Fruit fly (Drosophila melanogaster): ENCODE results near the gene Tpt.

Tpt gene

dm6 chr3L:8385055-8385454 lies 20.0 kb downstream of the Tpt start (continued):
- no peak for TF ChIP-seq CG3995 (GFP tag; optimal IDR thresholded peaks at IDR 0.05)
- no peak for TF ChIP-seq Neu2 (GFP tag; optimal IDR thresholded peaks at IDR 0.05; ENCODE audit: borderline replicate concordance)
- no peak for TF ChIP-seq CG13123 (GFP tag; optimal IDR thresholded peaks at IDR 0.05)
- no peak for TF ChIP-seq fd102C (GFP tag; optimal IDR thresholded peaks at IDR 0.05)
- no peak for TF ChIP-seq az2 (GFP tag; optimal IDR thresholded peaks at IDR 0.05)
- TF ChIP-seq Dfd (GFP tag; optimal IDR thresholded peaks at IDR 0.05) = no peak
- TF ChIP-seq dysf (GFP tag; IDR thresholded peaks at IDR 0.05) = no peak
- no peak for TF ChIP-seq CG11085 (GFP tag; IDR thresholded peaks at IDR 0.05)
- TF ChIP-seq CG6854 (GFP tag; optimal IDR thresholded peaks at IDR 0.05) = no peak
- no peak for TF ChIP-seq ci (GFP tag; IDR thresholded peaks at IDR 0.05)
- TF ChIP-seq klu (GFP tag; IDR thresholded peaks at IDR 0.05) = no peak
- TF ChIP-seq org-1 (GFP tag; optimal IDR thresholded peaks at IDR 0.05) = no peak
- no peak for TF ChIP-seq cad (GFP tag; optimal IDR thresholded peaks at IDR 0.05)
- no peak for TF ChIP-seq sqz (GFP tag; optimal IDR thresholded peaks at IDR 0.05)
- no peak for TF ChIP-seq ap (GFP tag; IDR thresholded peaks at IDR 0.05)
- no peak for TF ChIP-seq CG7745 (tag; optimal IDR thresholded peaks at IDR 0.05)
- TF ChIP-seq CG30431 (GFP tag; optimal IDR thresholded peaks at IDR 0.05) = no peak
- no peak for TF ChIP-seq CG7987 (GFP tag; optimal IDR thresholded peaks at IDR 0.05)
- no peak for TF ChIP-seq jing (GFP tag; optimal IDR thresholded peaks at IDR 0.05)
- peak; percentile 29; the same call in 1 of the 2 replicates for TF ChIP-seq CG31441 (GFP tag; IDR thresholded peaks at IDR 0.05)
- TF ChIP-seq Nf-YC (tag; optimal IDR thresholded peaks at IDR 0.05) = no peak
- TF ChIP-seq toy (GFP tag; IDR thresholded peaks at IDR 0.05) = no peak
- no peak for TF ChIP-seq CG34376 (GFP tag; optimal IDR thresholded peaks at IDR 0.05)
- TF ChIP-seq TFAM (GFP tag; optimal IDR thresholded peaks at IDR 0.05) = no peak
- TF ChIP-seq CG2202 (tag; optimal IDR thresholded peaks at IDR 0.05) = no peak
- TF ChIP-seq gfzf (GFP tag; optimal IDR thresholded peaks at IDR 0.05) = no peak
- no peak for TF ChIP-seq Rx (GFP tag; IDR thresholded peaks at IDR 0.05)
- TF ChIP-seq ftz-f1 (GFP tag; optimal IDR thresholded peaks at IDR 0.05) = no peak
- no peak for TF ChIP-seq Nf-YB (GFP tag; optimal IDR thresholded peaks at IDR 0.05)
- no peak for TF ChIP-seq Mad (GFP tag; optimal IDR thresholded peaks at IDR 0.05)
- TF ChIP-seq mld (GFP tag; IDR thresholded peaks at IDR 0.05; ENCODE audit: partially characterized antibody) = no peak
- no peak for TF ChIP-seq HmgD (GFP tag; optimal IDR thresholded peaks at IDR 0.05)
- peak; percentile 74 for TF ChIP-seq stwl (tag; optimal IDR thresholded peaks at IDR 0.05)
- TF ChIP-seq sens (GFP tag) = peak; percentile 86
- peak; percentile 4 for TF ChIP-seq CG6254 (GFP tag; optimal IDR thresholded peaks at IDR 0.05)
- no peak for TF ChIP-seq NfI (GFP tag; optimal IDR thresholded peaks at IDR 0.05)
- no peak for TF ChIP-seq CG16815 (GFP tag; optimal IDR thresholded peaks at IDR 0.05)
- TF ChIP-seq Mes4 (GFP tag; optimal IDR thresholded peaks at IDR 0.05) = no peak
- no peak for TF ChIP-seq grau (tag; optimal IDR thresholded peaks at IDR 0.05)
- TF ChIP-seq Sox102F (GFP tag; optimal IDR thresholded peaks at IDR 0.05) = peak; percentile 21
- no peak for TF ChIP-seq Myb (GFP tag; optimal IDR thresholded peaks at IDR 0.05)
- peak in 1 of 2 experiments; percentile 61 for TF ChIP-seq bsh (GFP tag; optimal IDR thresholded peaks at IDR 0.05)
- no peak for TF ChIP-seq CG15073 (GFP tag; optimal IDR thresholded peaks at IDR 0.05)
- peak; percentile 28 for TF ChIP-seq CG18262 (tag; optimal IDR thresholded peaks at IDR 0.05)
- TF ChIP-seq NFAT (GFP tag; IDR thresholded peaks at IDR 0.05) = no peak
- TF ChIP-seq CG10462 (GFP tag; optimal IDR thresholded peaks at IDR 0.05) = no peak
- TF ChIP-seq Stat92E (GFP tag; optimal IDR thresholded peaks at IDR 0.05) = no peak
- no peak for TF ChIP-seq zfh1 (GFP tag; IDR thresholded peaks at IDR 0.05)
- no peak for TF ChIP-seq Optix (GFP tag; IDR thresholded peaks at IDR 0.05)
- no peak for TF ChIP-seq Lim3 (GFP tag; IDR thresholded peaks at IDR 0.05)
- TF ChIP-seq Asciz (GFP tag; optimal IDR thresholded peaks at IDR 0.05) = no peak
- no peak for TF ChIP-seq h (optimal IDR thresholded peaks at IDR 0.05)
- TF ChIP-seq CG13775 (GFP tag; optimal IDR thresholded peaks at IDR 0.05) = no peak

Data from whole organism, embryonic.